Fruit fly (Drosophila melanogaster): ENCODE measurements around the gene CG32266.

The CG32266 gene

dm6 chr3L:3760395-3760997 is 30.1 kb upstream of the CG32266 start:
- TF ChIP-seq tj (GFP tag; optimal IDR thresholded peaks at IDR 0.05): peak; percentile 56
- no peak for TF ChIP-seq toe (GFP tag; optimal IDR thresholded peaks at IDR 0.05)

- TF ChIP-seq CG5204 (GFP tag; optimal IDR thresholded peaks at IDR 0.05) (no peak), kay (GFP tag; ENCODE audit: borderline replicate concordance) (no peak), ovo (GFP tag; optimal IDR thresholded peaks at IDR 0.05) (no peak), CG7101 (tag; optimal IDR thresholded peaks at IDR 0.05) (no peak), CG11617 (GFP tag; optimal IDR thresholded peaks at IDR 0.05) (no peak), cnc (optimal IDR thresholded peaks at IDR 0.05) (no peak), tj (GFP tag; optimal IDR thresholded peaks at IDR 0.05) (no peak), CG14711 (tag; optimal IDR thresholded peaks at IDR 0.05) (no peak), bab1 (GFP tag; optimal IDR thresholded peaks at IDR 0.05) (no peak), CG12768 (GFP tag; optimal IDR thresholded peaks at IDR 0.05) (no peak), CG1620 (GFP tag; optimal IDR thresholded peaks at IDR 0.05) (no peak), CG33017 (tag; optimal IDR thresholded peaks at IDR 0.05) (no peak)
Observed at dm6 chr3L:3763335-3763734, 27.3 kb upstream of the CG32266 start.

dm6 chr3L:3764338-3764737 is 26.3 kb upstream of the CG32266 start:
- TF ChIP-seq CG7101 (tag; optimal IDR thresholded peaks at IDR 0.05) (no peak), ovo (GFP tag; optimal IDR thresholded peaks at IDR 0.05) (no peak), Hr96 (GFP tag; optimal IDR thresholded peaks at IDR 0.05) (no peak), Mnt (GFP tag; optimal IDR thresholded peaks at IDR 0.05) (no peak), tj (GFP tag; optimal IDR thresholded peaks at IDR 0.05) (peak; percentile 96), CG1620 (GFP tag; optimal IDR thresholded peaks at IDR 0.05) (no peak), pad (GFP tag; optimal IDR thresholded peaks at IDR 0.05) (no peak)

- TF ChIP-seq Clk (GFP tag; optimal IDR thresholded peaks at IDR 0.05) (peak; percentile 72), CG33017 (tag; optimal IDR thresholded peaks at IDR 0.05) (peak; percentile 82), Hr96 (GFP tag; optimal IDR thresholded peaks at IDR 0.05) (peak; percentile 17), CG12768 (GFP tag; optimal IDR thresholded peaks at IDR 0.05) (peak; percentile 61), tj (GFP tag; optimal IDR thresholded peaks at IDR 0.05) (peak; percentile 70), CG1620 (GFP tag; optimal IDR thresholded peaks at IDR 0.05) (no peak), cnc (optimal IDR thresholded peaks at IDR 0.05) (no peak), CG5204 (GFP tag; optimal IDR thresholded peaks at IDR 0.05) (peak; percentile 47), CG11617 (GFP tag; optimal IDR thresholded peaks at IDR 0.05) (peak; percentile 54), CG7045 (GFP tag; optimal IDR thresholded peaks at IDR 0.05) (peak; percentile 33), Mnt (GFP tag; optimal IDR thresholded peaks at IDR 0.05) (peak; percentile 64), toe (GFP tag; optimal IDR thresholded peaks at IDR 0.05) (no peak), bab1 (GFP tag; optimal IDR thresholded peaks at IDR 0.05) (peak; percentile 31), cic (GFP tag; optimal IDR thresholded peaks at IDR 0.05) (peak; percentile 80), kay (GFP tag; ENCODE audit: borderline replicate concordance) (no peak), CG7101 (tag; optimal IDR thresholded peaks at IDR 0.05) (peak; percentile 83), ovo (GFP tag; optimal IDR thresholded peaks at IDR 0.05) (peak; percentile 12), CG14711 (tag; optimal IDR thresholded peaks at IDR 0.05) (peak; percentile 67), Crg-1 (GFP tag; optimal IDR thresholded peaks at IDR 0.05) (peak; percentile 13), pad (GFP tag; optimal IDR thresholded peaks at IDR 0.05) (peak; percentile 55)
Observed at dm6 chr3L:3765782-3766520, 24.7 kb upstream of the CG32266 start.

dm6 chr3L:3766704-3767103 is 23.9 kb upstream of the CG32266 start:
- no peak for TF ChIP-seq cic (GFP tag; optimal IDR thresholded peaks at IDR 0.05)
- TF ChIP-seq toe (GFP tag; optimal IDR thresholded peaks at IDR 0.05): no peak
- TF ChIP-seq Crg-1 (GFP tag; optimal IDR thresholded peaks at IDR 0.05): no peak
- no peak for TF ChIP-seq Clk (GFP tag; optimal IDR thresholded peaks at IDR 0.05)
- TF ChIP-seq CG14711 (tag; optimal IDR thresholded peaks at IDR 0.05): no peak
- no peak for TF ChIP-seq CG11617 (GFP tag; optimal IDR thresholded peaks at IDR 0.05)
- TF ChIP-seq ovo (GFP tag; optimal IDR thresholded peaks at IDR 0.05): no peak
- TF ChIP-seq kay (GFP tag; ENCODE audit: borderline replicate concordance): no peak
- TF ChIP-seq bab1 (GFP tag; optimal IDR thresholded peaks at IDR 0.05): no peak
- TF ChIP-seq tj (GFP tag; optimal IDR thresholded peaks at IDR 0.05): no peak
- no peak for TF ChIP-seq Mnt (GFP tag; optimal IDR thresholded peaks at IDR 0.05)
- TF ChIP-seq CG1620 (GFP tag; optimal IDR thresholded peaks at IDR 0.05): no peak
- TF ChIP-seq CG5204 (GFP tag; optimal IDR thresholded peaks at IDR 0.05): no peak

- TF ChIP-seq CG7101 (tag; optimal IDR thresholded peaks at IDR 0.05) (no peak), cic (GFP tag; optimal IDR thresholded peaks at IDR 0.05) (peak; percentile 56)
Observed at dm6 chr3L:3767825-3768224, 22.8 kb upstream of the CG32266 start.

dm6 chr3L:3769157-3769556 is 21.4 kb upstream of the CG32266 start:
- TF ChIP-seq kay (GFP tag; ENCODE audit: borderline replicate concordance) (no peak), CG5204 (GFP tag; optimal IDR thresholded peaks at IDR 0.05) (no peak), CG14711 (tag; optimal IDR thresholded peaks at IDR 0.05) (no peak), bab1 (GFP tag; optimal IDR thresholded peaks at IDR 0.05) (no peak), cic (GFP tag; optimal IDR thresholded peaks at IDR 0.05) (no peak), Hr96 (GFP tag; optimal IDR thresholded peaks at IDR 0.05) (no peak), CG1620 (GFP tag; optimal IDR thresholded peaks at IDR 0.05) (no peak), CG7045 (GFP tag; optimal IDR thresholded peaks at IDR 0.05) (no peak), CG7101 (tag; optimal IDR thresholded peaks at IDR 0.05) (no peak), CG11617 (GFP tag; optimal IDR thresholded peaks at IDR 0.05) (no peak)
